Fruit fly (Drosophila melanogaster) whole organism, embryonic: ENCODE measurements around the gene CG5861.

Experiments
- Atf3 ChIP-seq: fragments of 200-800 bp; sonication (Bioruptor generic); optimal IDR thresholded peaks from 3 replicates; lab custom pipeline; 2016; ENCODE audit warnings: missing biosample characterization, missing genetic modification characterization
- CG10959 ChIP-seq: fragments of 200-800 bp; sonication (Bioruptor generic); IDR thresholded peaks from 2 replicates; pipeline ENCODE4 v1.3.6; 2022; ENCODE audit warnings: missing biosample characterization, missing genetic modification characterization
- CG11085 ChIP-seq: fragments of 200-800 bp; sonication (Bioruptor generic); IDR thresholded peaks from 2 replicates; pipeline ENCODE4 v1.3.6; 2022; ENCODE audit warnings: missing biosample characterization, missing genetic modification characterization
- CG11723 ChIP-seq: fragments of 200-800 bp; sonication (Bioruptor generic); optimal IDR thresholded peaks from 2 replicates; lab custom pipeline; 2017; ENCODE audit warnings: missing biosample characterization, mild to moderate bottlenecking, missing genetic modification characterization
- CG1233 ChIP-seq: fragments of 200-800 bp; sonication (Bioruptor generic); optimal IDR thresholded peaks from 4 replicates; lab custom pipeline; 2018; ENCODE audit warnings: missing biosample characterization, mild to moderate bottlenecking, missing genetic modification characterization
- CG16815 ChIP-seq: fragments of 200-800 bp; sonication (Bioruptor generic); optimal IDR thresholded peaks from 3 replicates; lab custom pipeline; 2017; ENCODE audit warnings: missing biosample characterization, mild to moderate bottlenecking, missing genetic modification characterization
- CG18011 ChIP-seq: fragments of 200-800 bp; sonication (Bioruptor generic); optimal IDR thresholded peaks from 2 replicates; lab custom pipeline; 2017; ENCODE audit warnings: missing biosample characterization, missing genetic modification characterization, mild to moderate bottlenecking, moderate library complexity, missing genotype
- CG18476 ChIP-seq: fragments of 200-800 bp; sonication (Bioruptor generic); optimal IDR thresholded peaks from 2 replicates; lab custom pipeline; 2016; ENCODE audit warnings: missing biosample characterization, mild to moderate bottlenecking, missing genetic modification characterization
- CG2120 ChIP-seq: fragments of 200-800 bp; sonication (Bioruptor generic); optimal IDR thresholded peaks from 3 replicates; lab custom pipeline; 2016; ENCODE audit warnings: missing biosample characterization, missing genetic modification characterization
- CG31365 ChIP-seq: fragments of 200-800 bp; sonication (Bioruptor generic); optimal IDR thresholded peaks from 2 replicates; lab custom pipeline; 2018; ENCODE audit warnings: missing biosample characterization, mild to moderate bottlenecking, missing genetic modification characterization
- CG4730 ChIP-seq: fragments of 200-800 bp; sonication (Bioruptor generic); IDR thresholded peaks from 2 replicates; pipeline ENCODE4 v1.3.6; 2022; ENCODE audit warnings: missing biosample characterization, missing genetic modification characterization
- CG6175 ChIP-seq: fragments of 200-800 bp; sonication (Bioruptor generic); IDR thresholded peaks from 3 replicates; pipeline ENCODE4 v1.3.6; 2022; ENCODE audit warnings: missing biosample characterization, missing genetic modification characterization
- CG8281 ChIP-seq: fragments of 200-800 bp; sonication (Bioruptor generic); optimal IDR thresholded peaks from 2 replicates; lab custom pipeline; 2018; ENCODE audit warnings: missing biosample characterization, mild to moderate bottlenecking, missing genetic modification characterization, moderate library complexity
- CHES-1-like ChIP-seq: fragments of 200-800 bp; sonication (Bioruptor generic); optimal IDR thresholded peaks from 2 replicates; lab custom pipeline; 2016; ENCODE audit warnings: missing biosample characterization, missing genetic modification characterization
- D19B ChIP-seq: fragments of 200-800 bp; sonication (Bioruptor generic); optimal IDR thresholded peaks from 2 replicates; lab custom pipeline; 2017; ENCODE audit warnings: missing biosample characterization, mild to moderate bottlenecking, missing genetic modification characterization
- Dbx ChIP-seq: fragments of 200-800 bp; sonication (Bioruptor generic); IDR thresholded peaks from 3 replicates; pipeline ENCODE4 v1.3.6; 2022; ENCODE audit warnings: missing biosample characterization, missing genetic modification characterization
- Eip74EF ChIP-seq, 2 experiments: fragments of 200-800 bp in 1 of 2; fragments of >200 bp in 1 of 2; sonication (Bioruptor generic) in 1 of 2; optimal IDR thresholded peaks; 2 replicates each; lab custom pipeline; 2017 to 2019; ENCODE audit warnings: missing biosample characterization in 2 of 2, missing genetic modification characterization in 2 of 2, mild to moderate bottlenecking in 1 of 2, moderate library complexity in 1 of 2
- Ets65A ChIP-seq: fragments of 200-800 bp; sonication (Bioruptor generic); peaks from one replicate; lab custom pipeline; 2016; ENCODE audit warnings: missing biosample characterization, missing genetic modification characterization
- H2.0 ChIP-seq: fragments of 200-800 bp; sonication (Bioruptor generic); IDR thresholded peaks from 2 replicates; pipeline ENCODE4 v1.3.6; 2022; ENCODE audit warnings: missing biosample characterization, missing genetic modification characterization
- Hand ChIP-seq: fragments of 200-800 bp; sonication (Bioruptor generic); optimal IDR thresholded peaks from 2 replicates; lab custom pipeline; 2017; ENCODE audit warnings: mild to moderate bottlenecking, missing biosample characterization, missing genetic modification reagents, missing genetic modification characterization
- Hey ChIP-seq: fragments of 200-800 bp; sonication (Bioruptor generic); optimal IDR thresholded peaks from 3 replicates; lab custom pipeline; 2018; ENCODE audit warnings: missing biosample characterization, mild to moderate bottlenecking, missing genetic modification characterization
- MESR4 ChIP-seq: fragments of 200-800 bp; sonication (Bioruptor generic); optimal IDR thresholded peaks from 2 replicates; lab custom pipeline; 2018; ENCODE audit warnings: missing biosample characterization, mild to moderate bottlenecking, missing genetic modification characterization, moderate library complexity
- Nf-YA ChIP-seq: fragments of 200-800 bp; sonication (Bioruptor generic); IDR thresholded peaks from 2 replicates; pipeline ENCODE4 v1.3.6; 2022; ENCODE audit warnings: missing biosample characterization, missing genetic modification characterization
- Nf-YC ChIP-seq: fragments of 200-800 bp; optimal IDR thresholded peaks from 3 replicates; lab custom pipeline; 2019; ENCODE audit warnings: missing biosample characterization, mild to moderate bottlenecking, missing genetic modification characterization, moderate library complexity
- Sox100B ChIP-seq: fragments of 200-800 bp; sonication (Bioruptor generic); optimal IDR thresholded peaks from 3 replicates; lab custom pipeline; 2018; ENCODE audit warnings: missing biosample characterization, mild to moderate bottlenecking, missing genetic modification characterization
- Sry-β ChIP-seq: fragments of 200-800 bp; sonication (Bioruptor generic); optimal IDR thresholded peaks from 2 replicates; lab custom pipeline; 2018; ENCODE audit warnings: missing biosample characterization, mild to moderate bottlenecking, missing genetic modification characterization, moderate library complexity
- bbx ChIP-seq: fragments of 200-800 bp; sonication (Bioruptor generic); IDR thresholded peaks from 2 replicates; pipeline ENCODE4 v1.3.6; 2022; ENCODE audit warnings: missing biosample characterization, missing genetic modification characterization; ENCODE audit not compliant: partially characterized antibody
- bsh ChIP-seq, 2 experiments: fragments of 200-800 bp; sonication (Bioruptor generic); optimal IDR thresholded peaks; 2 replicates each; lab custom pipeline; 2017 to 2018; ENCODE audit warnings: mild to moderate bottlenecking in 2 of 2, missing biosample characterization in 2 of 2, missing genetic modification characterization in 2 of 2, moderate library complexity in 1 of 2
- fu2 ChIP-seq: fragments of 200-800 bp; sonication (Bioruptor generic); optimal IDR thresholded peaks from 2 replicates; lab custom pipeline; 2016; ENCODE audit warnings: missing biosample characterization, missing genetic modification characterization
- gcm2 ChIP-seq: fragments of 200-800 bp; sonication (Bioruptor generic); optimal IDR thresholded peaks from 2 replicates; lab custom pipeline; 2016; ENCODE audit warnings: missing biosample characterization, missing genetic modification characterization
- gro ChIP-seq: fragments of 200-800 bp; sonication (Bioruptor generic); optimal IDR thresholded peaks from 2 replicates; lab custom pipeline; 2016; ENCODE audit warnings: missing biosample characterization, missing genetic modification characterization
- gsb-n ChIP-seq: fragments of 200-800 bp; sonication (Bioruptor generic); optimal IDR thresholded peaks from 3 replicates; lab custom pipeline; 2018; ENCODE audit warnings: missing biosample characterization, mild to moderate bottlenecking, missing genetic modification characterization
- gt ChIP-seq: fragments of 200-800 bp; sonication (Bioruptor generic); IDR thresholded peaks from 2 replicates; pipeline ENCODE4 v1.3.6; 2022; ENCODE audit warnings: missing biosample characterization, missing genetic modification characterization
- hb ChIP-seq: fragments of 200-800 bp; sonication (Bioruptor generic); IDR thresholded peaks from 3 replicates; pipeline ENCODE4 v1.3.6; 2022; ENCODE audit warnings: missing biosample characterization, missing genetic modification characterization; ENCODE audit not compliant: partially characterized antibody
- inv ChIP-seq: fragments of 200-800 bp; sonication (Bioruptor generic); IDR thresholded peaks from 2 replicates; pipeline ENCODE4 v1.3.6; 2022; ENCODE audit warnings: missing biosample characterization, missing genetic modification characterization; ENCODE audit not compliant: partially characterized antibody
- klu ChIP-seq: fragments of 200-800 bp; sonication (Bioruptor generic); IDR thresholded peaks from 2 replicates; pipeline ENCODE4 v1.3.6; 2022; ENCODE audit warnings: missing biosample characterization, missing genetic modification characterization
- luna ChIP-seq: fragments of 200-800 bp; sonication (Bioruptor generic); optimal IDR thresholded peaks from 2 replicates; lab custom pipeline; 2016; ENCODE audit warnings: missing biosample characterization, missing genetic modification characterization
- peb ChIP-seq: fragments of 200-800 bp; sonication (Bioruptor generic); IDR thresholded peaks from 2 replicates; pipeline ENCODE4 v1.3.6; 2022; ENCODE audit warnings: missing biosample characterization, missing genetic modification characterization
- pzg ChIP-seq: fragments of 200-800 bp; sonication (Bioruptor generic); optimal IDR thresholded peaks from 3 replicates; lab custom pipeline; 2018; ENCODE audit warnings: missing biosample characterization, mild to moderate bottlenecking, missing genetic modification characterization, moderate library complexity
- rib ChIP-seq: fragments of 200-800 bp; sonication (Bioruptor generic); IDR thresholded peaks from 2 replicates; pipeline ENCODE4 v1.3.6; 2022; ENCODE audit warnings: missing biosample characterization, missing genetic modification characterization
- sd ChIP-seq: fragments of 200-800 bp; sonication (Bioruptor generic); optimal IDR thresholded peaks from 3 replicates; lab custom pipeline; 2018; ENCODE audit warnings: missing biosample characterization, mild to moderate bottlenecking, missing genetic modification characterization, moderate library complexity
- sima ChIP-seq: fragments of 200-800 bp; sonication (Bioruptor generic); optimal IDR thresholded peaks from 2 replicates; lab custom pipeline; 2016; ENCODE audit warnings: missing biosample characterization, missing genetic modification characterization
- stc ChIP-seq: fragments of 200-800 bp; sonication (Bioruptor generic); IDR thresholded peaks from 2 replicates; pipeline ENCODE4 v1.3.6; 2022; ENCODE audit warnings: missing biosample characterization, missing genetic modification characterization
- stwl ChIP-seq: fragments of 200-800 bp; sonication (Bioruptor generic); optimal IDR thresholded peaks from 3 replicates; lab custom pipeline; 2018; ENCODE audit warnings: missing biosample characterization, mild to moderate bottlenecking, missing genetic modification characterization, moderate library complexity
- sug ChIP-seq: fragments of 200-800 bp; optimal IDR thresholded peaks from 2 replicates; lab custom pipeline; 2019; ENCODE audit warnings: missing biosample characterization, mild to moderate bottlenecking, missing genetic modification characterization, moderate library complexity
- trh ChIP-seq: fragments of 200-800 bp; sonication (Bioruptor generic); optimal IDR thresholded peaks from 2 replicates; lab custom pipeline; 2016; ENCODE audit warnings: missing biosample characterization, missing genetic modification characterization
- ttk ChIP-seq: fragments of 200-800 bp; sonication (Bioruptor generic); IDR thresholded peaks from 2 replicates; pipeline ENCODE4 v2.1.2; 2022; ENCODE audit warnings: missing biosample characterization, missing genetic modification characterization
- vvl ChIP-seq: fragments of 200-800 bp; sonication (Bioruptor generic); IDR thresholded peaks from 2 replicates; pipeline ENCODE4 v1.3.6; 2022; ENCODE audit warnings: missing biosample characterization, missing genetic modification characterization
- zfh2 ChIP-seq: fragments of 200-800 bp; sonication (Bioruptor generic); optimal IDR thresholded peaks from 2 replicates; lab custom pipeline; 2016; ENCODE audit warnings: missing biosample characterization, missing genetic modification characterization

CG5861 gene

dm6 chr2L:16257227-16258071 is 49.6 kb downstream of the CG5861 start, which contains the start of the genes PRL-1 and EndoGI (continued):
- no peak; the same call in 1 of the 2 replicates for TF ChIP-seq CG11085 (GFP tag; lab: Robert Waterston, UW)
- TF ChIP-seq Hey = no peak
- TF ChIP-seq MESR4 = peak; percentile 94
- peak in 1 of 2 experiments; percentile 84 for TF ChIP-seq bsh (GFP tag; optimal IDR thresholded peaks at IDR 0.05; lab: Kevin White, UChicago)
- peak; percentile 48 for TF ChIP-seq sd
- TF ChIP-seq ttk (GFP tag; lab: Robert Waterston, UW) = peak; percentile 26; the same call in 1 of the 2 replicates
- TF ChIP-seq gt (GFP tag; lab: Robert Waterston, UW) = no peak
- TF ChIP-seq Dbx (GFP tag; lab: Robert Waterston, UW) = peak; percentile 71; the same call in 1 of the 3 replicates
- TF ChIP-seq CG1233 (GFP tag; lab: Kevin White, UChicago) = peak; percentile 66
- TF ChIP-seq stc (GFP tag; lab: Robert Waterston, UW) = peak; percentile 84
- no peak for TF ChIP-seq CG8281 (tag; lab: Kevin White, UChicago)
- TF ChIP-seq klu (GFP tag; lab: Robert Waterston, UW) = no peak; the same call in 1 of the 2 replicates
- peak in 1 of 2 experiments; percentile 79 for TF ChIP-seq Eip74EF (GFP tag; optimal IDR thresholded peaks at IDR 0.05; lab: Kevin White, UChicago)
- TF ChIP-seq CG11723 = no peak
- TF ChIP-seq inv (GFP tag; lab: Robert Waterston, UW) = peak; percentile 99
- TF ChIP-seq rib = peak; percentile 45; the same call in 1 of the 2 replicates
- peak; percentile 45 for TF ChIP-seq CG18476 (GFP tag; lab: Kevin White, UChicago)
- TF ChIP-seq gcm2 (GFP tag; lab: Kevin White, UChicago) = no peak
- peak; percentile 56; the same call in 1 of the 2 replicates for TF ChIP-seq CG4730
- TF ChIP-seq Sry-β (GFP tag; lab: Kevin White, UChicago) = no peak
- no peak for TF ChIP-seq fu2 (GFP tag; lab: Kevin White, UChicago)
- no peak for TF ChIP-seq luna (GFP tag; lab: Kevin White, UChicago)
- peak; percentile 18 for TF ChIP-seq Nf-YA (GFP tag; lab: Robert Waterston, UW)
- TF ChIP-seq stwl = peak; percentile 96
- peak; percentile 72 for TF ChIP-seq gsb-n
- TF ChIP-seq CG31365 (tag; lab: Kevin White, UChicago) = no peak
- TF ChIP-seq Hand (GFP tag; lab: Kevin White, UChicago) = peak; percentile 29
- peak; percentile 88 for TF ChIP-seq vvl
- TF ChIP-seq pzg (GFP tag; lab: Kevin White, UChicago) = peak; percentile 86
- no peak for TF ChIP-seq CG6175
- TF ChIP-seq CG18011 = peak; percentile 90
- TF ChIP-seq sug (tag; lab: Kevin White, UChicago) = peak; percentile 77
- peak; percentile 86 for TF ChIP-seq Nf-YC (tag; lab: Kevin White, UChicago)
- no peak for TF ChIP-seq CHES-1-like (GFP tag; lab: Kevin White, UChicago)
- no peak for TF ChIP-seq sima (GFP tag; lab: Kevin White, UChicago)
- peak; percentile 26; the same call in 1 of the 2 replicates for TF ChIP-seq peb
- peak; percentile 100 for TF ChIP-seq hb (GFP tag; lab: Robert Waterston, UW)
- peak; percentile 16 for TF ChIP-seq CG16815 (GFP tag; lab: Kevin White, UChicago)
- peak; percentile 71 for TF ChIP-seq CG2120 (GFP tag; lab: Kevin White, UChicago)
- no peak for TF ChIP-seq CG10959 (GFP tag; lab: Robert Waterston, UW)
- TF ChIP-seq D19B (GFP tag; lab: Kevin White, UChicago) = no peak
- peak; percentile 81 for TF ChIP-seq Sox100B (GFP tag; lab: Kevin White, UChicago)
- TF ChIP-seq zfh2 (GFP tag; lab: Kevin White, UChicago) = peak; percentile 50
- TF ChIP-seq gro = peak; percentile 6
- peak; percentile 49 for TF ChIP-seq trh
- no peak for TF ChIP-seq Atf3 (GFP tag; lab: Kevin White, UChicago)
- TF ChIP-seq bbx (GFP tag; lab: Robert Waterston, UW) = peak; percentile 100
- TF ChIP-seq H2.0 (GFP tag; lab: Robert Waterston, UW) = peak; percentile 80
- peak; percentile 66 for TF ChIP-seq Ets65A (GFP tag; lab: Kevin White, UChicago)
